Fruit fly (Drosophila melanogaster): ENCODE measurements around the gene CG43052.

CG43052 gene

DNA sequence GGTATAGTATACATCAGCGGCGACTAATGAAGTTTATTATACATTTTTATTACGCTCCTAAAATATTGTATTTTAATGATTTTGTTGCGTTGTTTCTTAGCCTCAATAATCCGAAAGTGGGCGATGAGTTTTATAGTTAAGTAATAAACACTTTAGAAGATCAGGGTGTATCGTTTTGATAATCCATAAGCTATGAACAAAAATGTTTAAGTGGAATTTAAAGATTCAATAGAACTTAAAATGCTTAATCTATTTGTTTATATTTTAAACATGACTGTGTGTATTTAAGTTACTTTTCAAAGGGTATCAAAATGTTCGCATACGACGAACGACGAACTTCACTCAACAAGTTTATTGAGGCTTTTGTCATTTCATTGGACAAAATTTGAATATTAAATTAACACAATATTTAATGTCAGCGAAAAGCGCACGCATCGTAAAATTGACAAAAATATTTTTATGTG lies 20.4 kb downstream of the CG43052 start:
- no peak for TF ChIP-seq CG5204 (GFP tag; optimal IDR thresholded peaks at IDR 0.05)
- TF ChIP-seq kay (GFP tag; ENCODE audit: borderline replicate concordance) = no peak
- TF ChIP-seq CG12768 (GFP tag; optimal IDR thresholded peaks at IDR 0.05) = no peak
- TF ChIP-seq CG7045 (GFP tag; optimal IDR thresholded peaks at IDR 0.05) = no peak
- no peak for TF ChIP-seq CG14711 (tag; optimal IDR thresholded peaks at IDR 0.05)
- no peak for TF ChIP-seq CG11617 (GFP tag; optimal IDR thresholded peaks at IDR 0.05)
- TF ChIP-seq pad (GFP tag; optimal IDR thresholded peaks at IDR 0.05) = no peak
- no peak for TF ChIP-seq Hr96 (GFP tag; optimal IDR thresholded peaks at IDR 0.05)
- no peak for TF ChIP-seq cic (GFP tag; optimal IDR thresholded peaks at IDR 0.05)
- no peak for TF ChIP-seq Clk (GFP tag; optimal IDR thresholded peaks at IDR 0.05)
- no peak for TF ChIP-seq toe (GFP tag; optimal IDR thresholded peaks at IDR 0.05)
- TF ChIP-seq tj (GFP tag; optimal IDR thresholded peaks at IDR 0.05) = no peak
- TF ChIP-seq ovo (GFP tag; optimal IDR thresholded peaks at IDR 0.05) = no peak

DNA sequence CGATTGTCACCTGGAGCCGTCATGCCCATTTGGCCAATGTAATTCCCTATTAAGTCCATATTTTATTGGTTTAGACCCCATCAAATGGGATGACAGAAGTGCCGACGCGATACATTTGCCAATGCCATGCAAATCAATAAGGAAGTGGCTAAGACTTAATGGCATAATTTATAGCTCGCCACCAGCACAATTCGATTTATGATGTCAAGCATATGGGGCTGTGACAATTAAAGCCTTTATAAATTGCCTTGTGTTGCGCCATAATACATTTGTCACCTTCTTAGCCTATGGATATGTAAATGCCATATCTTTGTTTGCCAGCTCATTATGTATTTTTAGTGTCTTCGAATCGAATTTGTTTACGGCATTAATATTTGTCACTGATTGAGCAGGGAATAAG lies 21.4 kb downstream of the CG43052 start:
- no peak for TF ChIP-seq Crg-1 (GFP tag; optimal IDR thresholded peaks at IDR 0.05)
- TF ChIP-seq CG1620 (GFP tag; optimal IDR thresholded peaks at IDR 0.05) = no peak
- TF ChIP-seq kay (GFP tag; ENCODE audit: borderline replicate concordance) = no peak
- no peak for TF ChIP-seq CG14711 (tag; optimal IDR thresholded peaks at IDR 0.05)
- TF ChIP-seq CG11617 (GFP tag; optimal IDR thresholded peaks at IDR 0.05) = no peak
- no peak for TF ChIP-seq Mnt (GFP tag; optimal IDR thresholded peaks at IDR 0.05)
- no peak for TF ChIP-seq pad (GFP tag; optimal IDR thresholded peaks at IDR 0.05)
- no peak for TF ChIP-seq CG12768 (GFP tag; optimal IDR thresholded peaks at IDR 0.05)
- TF ChIP-seq Hr96 (GFP tag; optimal IDR thresholded peaks at IDR 0.05) = no peak
- no peak for TF ChIP-seq Clk (GFP tag; optimal IDR thresholded peaks at IDR 0.05)
- no peak for TF ChIP-seq CG7045 (GFP tag; optimal IDR thresholded peaks at IDR 0.05)
- TF ChIP-seq CG33017 (tag; optimal IDR thresholded peaks at IDR 0.05) = no peak
- TF ChIP-seq CG7101 (tag; optimal IDR thresholded peaks at IDR 0.05) = no peak
- TF ChIP-seq ovo (GFP tag; optimal IDR thresholded peaks at IDR 0.05) = no peak
- no peak for TF ChIP-seq tj (GFP tag; optimal IDR thresholded peaks at IDR 0.05)
- no peak for TF ChIP-seq cnc (optimal IDR thresholded peaks at IDR 0.05)
- TF ChIP-seq toe (GFP tag; optimal IDR thresholded peaks at IDR 0.05) = no peak
- TF ChIP-seq CG5204 (GFP tag; optimal IDR thresholded peaks at IDR 0.05) = no peak
- TF ChIP-seq bab1 (GFP tag; optimal IDR thresholded peaks at IDR 0.05) = no peak
- no peak for TF ChIP-seq cic (GFP tag; optimal IDR thresholded peaks at IDR 0.05)

DNA sequence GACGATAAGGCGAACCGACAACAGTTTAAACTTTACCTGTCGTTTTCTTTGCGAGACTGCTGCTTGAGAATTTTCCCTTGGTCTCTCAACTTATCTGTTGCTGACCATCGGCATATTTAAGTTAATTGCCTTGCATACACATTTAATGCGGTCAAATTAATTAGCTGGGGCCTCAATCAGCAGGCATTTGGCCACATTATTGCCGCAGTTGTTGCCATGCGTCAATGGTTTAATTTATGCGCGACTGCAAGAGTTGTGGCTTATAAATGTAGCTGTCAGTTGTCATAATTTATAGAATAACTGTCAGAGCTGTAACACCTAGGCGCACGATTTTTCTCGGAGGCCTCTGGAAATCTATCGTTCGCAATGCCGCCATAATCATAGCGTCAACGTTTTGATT lies 22.1 kb downstream of the CG43052 start:
- no peak for TF ChIP-seq tj (GFP tag; optimal IDR thresholded peaks at IDR 0.05)
- no peak for TF ChIP-seq cnc (optimal IDR thresholded peaks at IDR 0.05)
- no peak for TF ChIP-seq bab1 (GFP tag; optimal IDR thresholded peaks at IDR 0.05)
- TF ChIP-seq CG11617 (GFP tag; optimal IDR thresholded peaks at IDR 0.05) = no peak
- TF ChIP-seq cic (GFP tag; optimal IDR thresholded peaks at IDR 0.05) = no peak
- no peak for TF ChIP-seq Crg-1 (GFP tag; optimal IDR thresholded peaks at IDR 0.05)
- TF ChIP-seq ovo (GFP tag; optimal IDR thresholded peaks at IDR 0.05) = no peak
- TF ChIP-seq toe (GFP tag; optimal IDR thresholded peaks at IDR 0.05) = no peak
- no peak for TF ChIP-seq kay (GFP tag; ENCODE audit: borderline replicate concordance)
- no peak for TF ChIP-seq CG7045 (GFP tag; optimal IDR thresholded peaks at IDR 0.05)
- TF ChIP-seq Clk (GFP tag; optimal IDR thresholded peaks at IDR 0.05) = no peak
- TF ChIP-seq Mnt (GFP tag; optimal IDR thresholded peaks at IDR 0.05) = no peak
- no peak for TF ChIP-seq CG14711 (tag; optimal IDR thresholded peaks at IDR 0.05)
- TF ChIP-seq pad (GFP tag; optimal IDR thresholded peaks at IDR 0.05) = no peak
- TF ChIP-seq CG12768 (GFP tag; optimal IDR thresholded peaks at IDR 0.05) = no peak

DNA sequence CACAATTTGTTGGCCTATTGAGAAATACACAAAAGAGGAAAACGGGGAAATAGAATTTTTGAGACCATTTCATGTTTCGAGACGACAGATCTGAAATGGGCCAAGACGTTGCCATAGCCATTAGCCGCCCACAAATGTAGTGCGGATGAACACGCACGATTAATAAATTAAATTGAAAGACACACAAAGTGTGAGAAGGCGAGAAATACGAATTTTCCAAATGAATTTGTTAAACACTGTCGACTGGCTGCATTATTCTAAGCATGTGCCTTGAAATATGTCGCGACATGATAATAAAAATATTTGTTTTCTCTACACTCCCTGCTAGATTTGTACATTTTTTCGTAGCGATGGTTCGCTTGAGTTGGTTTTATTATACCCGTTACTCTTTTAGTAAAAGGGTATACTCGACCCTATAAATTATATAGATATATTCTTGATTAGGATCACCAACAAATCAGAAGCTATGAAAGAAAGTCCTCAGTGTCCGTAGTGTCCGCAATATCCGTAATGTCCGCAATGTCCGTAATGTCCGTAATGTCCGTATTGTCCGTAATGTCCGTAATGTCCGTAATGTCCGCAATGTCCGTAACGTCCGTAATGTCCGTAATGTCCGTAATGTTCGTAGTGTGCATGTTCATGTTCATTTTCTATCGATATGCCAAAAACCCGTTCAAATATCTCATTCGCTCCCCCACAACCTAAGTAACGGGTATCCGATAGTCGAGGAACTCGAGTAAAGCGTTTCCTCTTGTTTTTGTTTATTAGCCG lies 24.8 kb downstream of the CG43052 start:
- TF ChIP-seq CG7101 (tag; optimal IDR thresholded peaks at IDR 0.05) (no peak), CG12768 (GFP tag; optimal IDR thresholded peaks at IDR 0.05) (no peak), CG11617 (GFP tag; optimal IDR thresholded peaks at IDR 0.05) (no peak), CG14711 (tag; optimal IDR thresholded peaks at IDR 0.05) (no peak)

DNA sequence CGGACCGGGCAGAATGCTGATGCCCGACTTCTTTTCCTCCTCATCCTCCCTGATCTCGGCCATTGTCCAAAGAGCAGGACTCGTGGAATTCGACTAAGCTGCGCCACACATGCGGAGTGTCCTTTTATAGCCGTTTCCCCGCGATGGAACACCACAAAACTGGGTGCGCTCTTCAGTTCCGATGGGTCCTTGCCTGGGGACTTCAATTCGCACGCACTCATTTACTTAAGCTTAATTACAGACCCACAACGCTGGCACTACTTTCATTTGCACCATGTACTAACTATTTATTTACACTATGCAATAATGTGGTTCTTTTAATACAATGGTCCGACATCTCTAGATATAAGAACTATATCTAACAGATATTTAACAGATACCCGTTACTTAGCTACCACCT lies 29.2 kb downstream of the CG43052 start, which contains the start of gene ppk:
TSS of gene ppk (minus strand) at position 101 of the 400 bp plus-strand sequence.
- no peak for TF ChIP-seq kay (GFP tag; ENCODE audit: borderline replicate concordance)
- no peak for TF ChIP-seq Hr96 (GFP tag; optimal IDR thresholded peaks at IDR 0.05)
- TF ChIP-seq cnc (optimal IDR thresholded peaks at IDR 0.05) = no peak
- no peak for TF ChIP-seq CG7045 (GFP tag; optimal IDR thresholded peaks at IDR 0.05)
- TF ChIP-seq tj (GFP tag; optimal IDR thresholded peaks at IDR 0.05) = no peak
- TF ChIP-seq bab1 (GFP tag; optimal IDR thresholded peaks at IDR 0.05) = no peak
- no peak for TF ChIP-seq CG1620 (GFP tag; optimal IDR thresholded peaks at IDR 0.05)
- TF ChIP-seq Crg-1 (GFP tag; optimal IDR thresholded peaks at IDR 0.05) = no peak
- TF ChIP-seq Clk (GFP tag; optimal IDR thresholded peaks at IDR 0.05) = no peak
- no peak for TF ChIP-seq CG14711 (tag; optimal IDR thresholded peaks at IDR 0.05)
- TF ChIP-seq ovo (GFP tag; optimal IDR thresholded peaks at IDR 0.05) = no peak
- TF ChIP-seq pad (GFP tag; optimal IDR thresholded peaks at IDR 0.05) = no peak

DNA sequence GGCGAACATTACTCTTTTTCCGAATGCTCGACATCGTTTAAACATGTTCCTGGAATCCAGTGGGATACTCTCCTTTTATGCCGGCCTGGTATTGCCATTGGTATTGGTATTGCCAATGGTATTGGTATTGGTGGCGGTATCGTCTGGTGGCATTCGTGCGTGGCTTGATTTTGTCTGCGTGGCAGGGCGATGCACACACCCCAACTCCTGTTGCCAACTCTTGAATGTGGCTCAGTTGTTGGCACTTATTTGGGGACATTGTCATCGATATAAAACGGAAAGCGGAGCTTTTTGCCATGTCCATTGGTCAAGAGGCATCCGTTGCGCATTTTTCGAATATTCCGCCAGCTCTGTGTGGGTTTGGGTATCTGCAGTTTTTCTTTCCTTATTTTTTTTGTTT lies 30.0 kb downstream of the CG43052 start:
- TF ChIP-seq bab1 (GFP tag; optimal IDR thresholded peaks at IDR 0.05) = no peak

DNA sequence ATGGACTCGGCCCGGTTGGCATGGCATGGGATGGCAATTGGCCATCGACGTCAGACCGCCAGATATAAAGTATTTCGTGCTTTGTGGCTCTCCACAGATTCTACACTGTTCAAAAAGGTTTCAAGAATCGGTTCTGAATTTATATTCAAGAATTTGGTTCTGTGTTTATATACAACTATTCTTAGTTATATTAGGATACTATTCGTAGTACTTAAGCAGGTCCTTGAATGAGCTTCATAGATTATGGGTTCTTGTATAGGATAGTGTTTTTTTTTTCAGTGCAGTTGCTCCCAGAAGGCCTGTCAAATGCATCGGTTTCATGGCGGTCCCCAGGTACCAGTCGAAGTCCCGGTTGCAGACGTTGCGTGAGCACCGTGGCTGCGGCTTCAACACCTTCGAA lies 34.6 kb downstream of the CG43052 start:
- TF ChIP-seq ovo (GFP tag; optimal IDR thresholded peaks at IDR 0.05) (no peak), CG5204 (GFP tag; optimal IDR thresholded peaks at IDR 0.05) (no peak), CG11617 (GFP tag; optimal IDR thresholded peaks at IDR 0.05) (no peak), Crg-1 (GFP tag; optimal IDR thresholded peaks at IDR 0.05) (no peak), CG1620 (GFP tag; optimal IDR thresholded peaks at IDR 0.05) (no peak), CG7045 (GFP tag; optimal IDR thresholded peaks at IDR 0.05) (no peak)

All from whole organism, adult.